Worm (Caenorhabditis elegans) whole organism, L4/young adult: Measurements from ENCODE around the gene spp-26.

ENCODE experiments used
- W03F9.2 ChIP-seq: fragments of 150-350 bp; optimal IDR thresholded peaks from 2 replicates; lab custom pipeline; 2014; ENCODE audit warnings: missing biosample characterization, missing genetic modification characterization
- him-1 ChIP-seq: sonication (generic microtip); optimal IDR thresholded peaks from 2 replicates; lab custom pipeline; 2016; ENCODE audit warnings: missing genotype, missing genetic modification reagents, missing genetic modification characterization, missing compliant biosample characterization

ce11 chrV:6576567-6576966 is 17.6 kb upstream of the spp-26 start, which contains the start of gene EGAP9.4:
- no peak for TF ChIP-seq W03F9.2 (tag; lab: Kevin White, UChicago)
- TF ChIP-seq him-1 (tag; lab: Kevin White, UChicago) = no peak
